Worm (Caenorhabditis elegans): Measurements from ENCODE around the gene C18D11.10.
A peak's percentile ranks its signal among the peaks of the same experiment; 100 is the strongest.

- TF ChIP-seq pha-4 (tag; optimal IDR thresholded peaks at IDR 0.05), result peak; percentile 73
- TF ChIP-seq efl-1 (GFP tag; optimal IDR thresholded peaks at IDR 0.05), result no peak
- TF ChIP-seq akir-1 (GFP tag; optimal IDR thresholded peaks at IDR 0.05), result no peak
- no peak for TF ChIP-seq Y79H2A.3 (GFP tag; conservative IDR thresholded peaks at IDR 0.05)
- TF ChIP-seq egrh-3 (GFP tag; IDR thresholded peaks at IDR 0.05), result no peak
- no peak for TF ChIP-seq ama-1 (optimal IDR thresholded peaks at IDR 0.05)
- no peak for TF ChIP-seq ama-1 (GFP tag; optimal IDR thresholded peaks at IDR 0.05)
- TF ChIP-seq F22D6.2 (tag; optimal IDR thresholded peaks at IDR 0.05), result no peak
- TF ChIP-seq zim-3 (tag; optimal IDR thresholded peaks at IDR 0.05), result no peak
- 0 out of 2 replicates have a peak, but pooled peaks have one; percentile 25 for TF ChIP-seq dox-1 (GFP tag; IDR thresholded peaks at IDR 0.05)
- no peak for TF ChIP-seq F55B11.4 (tag; optimal IDR thresholded peaks at IDR 0.05; ENCODE audit: borderline replicate concordance, insufficient read depth)
Measured at ce11 chrIII:11834783-11835182, 27.3 kb downstream of the C18D11.10 start.
